Worm (Caenorhabditis elegans): Measurements from ENCODE around the gene T16A9.5.

Gene T16A9.5

ce11 chrV:14167629-14168028, 47.4 kb downstream of the T16A9.5 start, which contains the start of gene ocam-1:
ocam-1 (minus strand) TSS chrV:14167729.
- no peak for TF ChIP-seq sma-3 (GFP tag; optimal IDR thresholded peaks at IDR 0.05)

- no peak for TF ChIP-seq fos-1 (tag; optimal IDR thresholded peaks at IDR 0.05)
- TF ChIP-seq blmp-1 (tag; optimal IDR thresholded peaks at IDR 0.05; ENCODE audit: insufficient read depth): no peak
- TF ChIP-seq mab-5 (tag; optimal IDR thresholded peaks at IDR 0.05): no peak
- TF ChIP-seq elt-3 (tag; optimal IDR thresholded peaks at IDR 0.05): no peak
- no peak for TF ChIP-seq gmeb-1 (tag; optimal IDR thresholded peaks at IDR 0.05)
- TF ChIP-seq ztf-11 (tag; optimal IDR thresholded peaks at IDR 0.05): no peak
Observed at ce11 chrV:14166630-14167029, 48.4 kb downstream of the T16A9.5 start, which contains the start of gene cest-1.1. cest-1.1 (minus strand) TSS chrV:14166730.

DNA sequence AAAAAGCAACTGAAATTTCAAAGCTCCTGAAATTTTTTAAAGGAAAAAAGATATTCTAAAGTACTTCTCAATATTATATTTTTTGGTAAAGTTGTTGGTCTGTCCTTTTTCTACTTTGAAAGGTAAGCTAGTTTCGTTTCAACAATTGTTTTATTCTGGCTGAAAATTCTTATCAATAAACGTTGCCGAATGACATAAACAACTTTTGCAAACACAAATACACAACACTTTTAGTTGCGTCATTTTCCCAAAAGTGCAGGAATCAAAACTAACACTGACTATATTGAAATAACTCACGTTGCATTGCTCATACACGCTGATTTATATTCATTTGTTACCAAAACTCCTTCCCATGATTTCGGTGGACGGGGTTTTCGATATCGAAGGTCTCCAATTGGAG, 49.3 kb downstream of the T16A9.5 start:
- TF ChIP-seq ceh-16 (tag; optimal IDR thresholded peaks at IDR 0.05): no peak
- no peak for TF ChIP-seq egl-27 (tag; optimal IDR thresholded peaks at IDR 0.05)
- TF ChIP-seq mdl-1 (tag; optimal IDR thresholded peaks at IDR 0.05): no peak
- no peak for TF ChIP-seq sma-9 (GFP tag; optimal IDR thresholded peaks at IDR 0.05)
- TF ChIP-seq sma-9 (tag; optimal IDR thresholded peaks at IDR 0.05): no peak
- no peak for TF ChIP-seq nhr-10 (tag; optimal IDR thresholded peaks at IDR 0.05)
- no peak for TF ChIP-seq C34F6.9 (tag; optimal IDR thresholded peaks at IDR 0.05)
- TF ChIP-seq crh-2 (tag; optimal IDR thresholded peaks at IDR 0.05): no peak
- TF ChIP-seq lin-39 (tag; optimal IDR thresholded peaks at IDR 0.05): no peak
- TF ChIP-seq F13H6.1 (tag; optimal IDR thresholded peaks at IDR 0.05): no peak
- TF ChIP-seq nhr-12 (tag; optimal IDR thresholded peaks at IDR 0.05): no peak
- TF ChIP-seq ZK546.5 (tag; optimal IDR thresholded peaks at IDR 0.05): no peak

Data from whole organism, L2 larva.